Worm (Caenorhabditis elegans) whole organism, L4 larva: ENCODE results near the gene Y110A2AL.4.

ENCODE experiments used
- F44E2.7 ChIP-seq: fragments of 200-800 bp; sonication (Bioruptor generic); IDR thresholded peaks from 2 replicates; pipeline ENCODE4 v2.1.2; 2022; ENCODE audit warnings: missing genetic modification characterization, missing compliant biosample characterization
- Y5F2A.4 ChIP-seq: fragments of 200-800 bp; sonication (Bioruptor generic); optimal IDR thresholded peaks from 2 replicates; lab custom pipeline; 2018; ENCODE audit warnings: mild to moderate bottlenecking, missing genetic modification characterization, missing compliant biosample characterization
- Y75B8A.6 ChIP-seq: fragments of 200-800 bp; sonication (Bioruptor generic); IDR thresholded peaks from 2 replicates; pipeline ENCODE4 v1.3.6; 2022; ENCODE audit warnings: missing genetic modification reagents, missing genetic modification characterization, missing compliant biosample characterization
- ZK337.2 ChIP-seq: fragments of 200-800 bp; sonication (Bioruptor generic); IDR thresholded peaks from 2 replicates; pipeline ENCODE4 v1.3.6; 2022; ENCODE audit warnings: missing genetic modification reagents, missing genetic modification characterization, missing compliant biosample characterization
- aha-1 ChIP-seq: fragments of 150-350 bp; peaks from one replicate; lab custom pipeline; 2014; ENCODE audit warnings: missing biosample characterization, missing genetic modification characterization
- ceh-32 ChIP-seq: sonication (generic microtip); optimal IDR thresholded peaks from 2 replicates; lab custom pipeline; 2016; ENCODE audit warnings: mild to moderate bottlenecking, missing genetic modification characterization, missing compliant biosample characterization; ENCODE audit not compliant: poor library complexity
- ctbp-1 ChIP-seq: fragments of 200-800 bp; sonication (Bioruptor generic); IDR thresholded peaks from 2 replicates; pipeline ENCODE4 v1.3.6; 2022; ENCODE audit warnings: missing genetic modification reagents, missing genetic modification characterization, missing compliant biosample characterization
- daf-16 ChIP-seq, 3 experiments: sonication (generic microtip); optimal IDR thresholded peaks; 2 replicates each; lab custom pipeline; 2016 to 2017; ENCODE audit warnings: missing genetic modification characterization in 3 of 3, missing genetic modification reagents in 3 of 3, mild to moderate bottlenecking in 2 of 3, missing compliant biosample characterization in 2 of 3, missing biosample characterization in 1 of 3, moderate library complexity in 1 of 3
- daf-8 ChIP-seq: fragments of 200-800 bp; sonication (Bioruptor generic); IDR thresholded peaks from 2 replicates; pipeline ENCODE4 v1.3.6; 2022; ENCODE audit warnings: missing genetic modification characterization, missing compliant biosample characterization
- hlh-11 ChIP-seq: fragments of 200-800 bp; sonication (Bioruptor generic); optimal IDR thresholded peaks from 2 replicates; lab custom pipeline; 2018; ENCODE audit warnings: mild to moderate bottlenecking, missing genetic modification characterization, missing compliant biosample characterization
- hlh-30 ChIP-seq: sonication (generic microtip); optimal IDR thresholded peaks from 2 replicates; lab custom pipeline; 2017; ENCODE audit warnings: antibody characterized with exemption, mild to moderate bottlenecking, missing genetic modification characterization, missing compliant biosample characterization; ENCODE audit not compliant: insufficient read depth
- hmg-1.1 ChIP-seq: fragments of 200-800 bp; sonication (Bioruptor generic); IDR thresholded peaks from 2 replicates; pipeline ENCODE4 v1.3.6; 2022; ENCODE audit warnings: missing genetic modification reagents, missing genetic modification characterization, missing compliant biosample characterization
- jun-1 ChIP-seq: fragments of 150-350 bp; optimal IDR thresholded peaks from 2 replicates; lab custom pipeline; 2014; ENCODE audit warnings: missing biosample characterization, missing genetic modification reagents, missing genetic modification characterization
- lin-29 ChIP-seq: fragments of 200-800 bp; sonication (Bioruptor generic); IDR thresholded peaks from 2 replicates; pipeline ENCODE4 v1.3.6; 2022; ENCODE audit warnings: missing genetic modification reagents, missing genetic modification characterization, missing compliant biosample characterization
- lsy-2 ChIP-seq, 2 experiments: fragments of 150-350 bp in 1 of 2; sonication (generic microtip) in 1 of 2; optimal IDR thresholded peaks; 2 replicates each; lab custom pipeline; 2014 to 2017; ENCODE audit warnings: missing biosample characterization in 2 of 2, missing genetic modification characterization in 2 of 2
- mdl-1 ChIP-seq, 2 experiments: fragments of 150-350 bp in 1 of 2; sonication (generic microtip) in 1 of 2; optimal IDR thresholded peaks; 2 replicates each; lab custom pipeline; 2014 to 2017; ENCODE audit warnings: missing biosample characterization in 2 of 2, missing genetic modification characterization in 2 of 2
- mep-1 ChIP-seq: fragments of 150-350 bp; sonication (generic microtip); optimal IDR thresholded peaks from 3 replicates; lab custom pipeline; 2014; ENCODE audit warnings: missing biosample characterization, missing genetic modification characterization
- mxl-2 ChIP-seq: fragments of 200-800 bp; sonication (Bioruptor generic); conservative IDR thresholded peaks from 2 replicates; pipeline ENCODE4 v1.3.6; 2022; ENCODE audit warnings: missing genetic modification reagents, missing genetic modification characterization, missing compliant biosample characterization
- mxl-3 ChIP-seq: fragments of 200-800 bp; sonication (Bioruptor generic); optimal IDR thresholded peaks from 2 replicates; lab custom pipeline; 2018; ENCODE audit warnings: mild to moderate bottlenecking, missing genetic modification characterization, missing compliant biosample characterization
- nhr-111 ChIP-seq: fragments of 200-800 bp; sonication (Bioruptor generic); optimal IDR thresholded peaks from 2 replicates; lab custom pipeline; 2018; ENCODE audit warnings: mild to moderate bottlenecking, missing genetic modification characterization, missing compliant biosample characterization
- nhr-28 ChIP-seq: fragments of 150-350 bp; optimal IDR thresholded peaks from 2 replicates; lab custom pipeline; 2014; ENCODE audit warnings: missing biosample characterization, missing genetic modification characterization
- nhr-41 ChIP-seq: fragments of 200-800 bp; sonication (Bioruptor generic); IDR thresholded peaks from 2 replicates; pipeline ENCODE4 v1.3.6; 2022; ENCODE audit warnings: missing genetic modification reagents, missing genetic modification characterization, missing compliant biosample characterization
- nhr-48 ChIP-seq: sonication (generic microtip); optimal IDR thresholded peaks from 2 replicates; lab custom pipeline; 2016; ENCODE audit warnings: mild to moderate bottlenecking, missing genetic modification characterization, missing compliant biosample characterization
- pha-4 ChIP-seq, 2 experiments: fragments of 150-350 bp in 1 of 2; fragments of 200-800 bp in 1 of 2; sonication (Bioruptor generic) in 1 of 2; IDR thresholded peaks in 1 of 2; optimal IDR thresholded peaks in 1 of 2; 2 replicates each; pipeline versions ENCODE4 v1.3.6 to Lab custom; 2014 to 2022; ENCODE audit warnings: missing genetic modification characterization in 2 of 2, missing genetic modification reagents in 2 of 2, missing biosample characterization in 1 of 2, missing compliant biosample characterization in 1 of 2
- pqm-1 ChIP-seq: sonication (generic microtip); optimal IDR thresholded peaks from 2 replicates; lab custom pipeline; 2017; ENCODE audit warnings: missing biosample characterization, missing genetic modification characterization
- rbr-2 ChIP-seq: sonication (generic microtip); optimal IDR thresholded peaks from 2 replicates; lab custom pipeline; 2016; ENCODE audit warnings: missing genotype, missing genetic modification characterization, missing compliant biosample characterization
- snpc-4 ChIP-seq: fragments of 150-350 bp; optimal IDR thresholded peaks from 2 replicates; lab custom pipeline; 2014; ENCODE audit warnings: missing biosample characterization, missing genetic modification characterization
- unc-130 ChIP-seq: sonication (generic microtip); optimal IDR thresholded peaks from 2 replicates; lab custom pipeline; 2016; ENCODE audit warnings: missing genetic modification reagents, missing genetic modification characterization, missing compliant biosample characterization
- unc-62 ChIP-seq, 3 experiments: fragments of 150-350 bp in 1 of 3; sonication (generic microtip); optimal IDR thresholded peaks in 2 of 3; peaks in 1 of 3; 1 replicate in 1 of 3; 2 replicates in 2 of 3; lab custom pipeline; 2014 to 2017; ENCODE audit warnings: missing biosample characterization in 3 of 3, missing genetic modification characterization in 3 of 3, missing genetic modification reagents in 3 of 3, missing genotype in 1 of 3
- zip-11 ChIP-seq: fragments of 200-800 bp; sonication (Bioruptor generic); IDR thresholded peaks from 2 replicates; pipeline ENCODE4 v1.3.6; 2022; ENCODE audit warnings: missing genetic modification characterization, missing compliant biosample characterization

The Y110A2AL.4 gene

DNA sequence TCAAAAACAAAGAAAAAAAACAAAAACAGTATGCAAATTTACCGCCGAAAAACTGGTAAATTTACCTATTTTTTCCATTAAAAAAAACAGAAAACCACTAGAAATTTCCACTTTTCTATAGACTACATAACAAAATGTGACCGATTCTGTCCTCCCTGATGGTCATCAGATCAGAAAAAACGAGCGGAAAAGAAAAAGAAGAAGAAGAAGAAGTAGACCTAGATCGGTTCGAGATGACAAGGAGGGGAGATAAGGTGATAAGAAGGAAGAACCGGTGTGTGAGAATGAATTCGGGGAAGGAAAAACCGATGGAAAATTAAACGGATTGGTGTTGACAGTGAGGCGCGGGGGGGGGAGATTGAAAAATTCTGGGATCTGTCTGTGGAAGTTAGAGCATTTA, 17.0 kb downstream of the Y110A2AL.4 start:
- TF ChIP-seq F44E2.7 = no peak
- TF ChIP-seq hmg-1.1 (GFP tag; lab: Robert Waterston, UW) = no peak
- no peak for TF ChIP-seq mep-1 (tag; lab: Kevin White, UChicago)
- TF ChIP-seq hlh-11 (tag; lab: Kevin White, UChicago) = peak; percentile 36
- peak; percentile 82 for TF ChIP-seq nhr-28 (tag; lab: Kevin White, UChicago)

DNA sequence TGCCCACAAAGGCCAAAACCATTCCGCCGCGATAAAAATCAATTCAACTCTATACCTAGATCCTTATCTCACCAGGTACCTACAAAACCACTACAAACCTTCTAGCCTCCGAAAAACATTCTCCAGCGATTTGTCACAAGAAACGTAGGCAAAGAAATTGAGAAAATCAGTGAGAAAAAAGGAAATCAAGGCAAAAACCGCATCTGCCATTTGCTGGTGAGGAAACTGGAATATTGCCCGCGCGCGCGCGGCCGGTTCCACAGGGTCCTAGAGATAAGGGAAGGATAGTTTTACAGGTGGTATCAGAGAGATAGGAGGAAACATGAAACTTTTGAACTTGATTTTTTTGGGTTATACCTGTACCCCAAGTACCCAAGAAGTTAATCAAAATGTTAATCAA, 18.5 kb downstream of the Y110A2AL.4 start:
- peak; percentile 98 for TF ChIP-seq nhr-28 (tag; lab: Kevin White, UChicago)
- no peak for TF ChIP-seq pha-4 (GFP tag; IDR thresholded peaks at IDR 0.05; lab: Robert Waterston, UW)
- TF ChIP-seq pha-4 (tag; optimal IDR thresholded peaks at IDR 0.05; lab: Kevin White, UChicago) = no peak
- TF ChIP-seq nhr-41 (GFP tag; lab: Robert Waterston, UW) = peak; percentile 22; the same call in 1 of the 2 replicates
- TF ChIP-seq mdl-1 (tag; optimal IDR thresholded peaks at IDR 0.05; lab: Kevin White, UChicago) = peak in 1 of 2 experiments; percentile 15
- TF ChIP-seq mxl-2 (GFP tag; lab: Robert Waterston, UW) = no peak
- no peak for TF ChIP-seq ZK337.2 (GFP tag; lab: Robert Waterston, UW)
- peak; percentile 58 for TF ChIP-seq nhr-48 (tag; lab: Kevin White, UChicago)
- TF ChIP-seq F44E2.7 = no peak
- peak; percentile 40 for TF ChIP-seq hlh-11 (tag; lab: Kevin White, UChicago)
- TF ChIP-seq Y75B8A.6 = no peak
- peak; percentile 28 for TF ChIP-seq aha-1 (tag; lab: Kevin White, UChicago)
- TF ChIP-seq mxl-3 (GFP tag; lab: Kevin White, UChicago) = peak; percentile 4
- TF ChIP-seq, all 104 proteins: peak for 7

DNA sequence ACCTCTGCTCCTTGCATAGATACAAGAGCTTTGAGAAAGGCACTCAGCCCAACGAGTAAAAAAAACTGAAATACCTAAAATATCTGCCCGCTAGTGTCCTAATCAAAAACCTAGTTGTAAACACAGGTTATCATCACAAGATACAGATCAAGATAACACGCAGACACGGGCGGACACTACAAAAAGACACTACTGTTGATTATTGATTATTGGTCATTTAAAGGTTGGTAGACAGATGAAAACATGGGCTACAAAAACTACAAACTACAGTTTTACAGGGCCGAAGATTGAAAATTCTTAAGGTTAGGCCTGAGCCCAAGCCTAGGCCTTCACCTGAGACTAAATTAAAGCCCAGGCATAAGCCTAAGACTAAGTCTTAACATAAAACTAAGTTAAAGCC, 19.7 kb downstream of the Y110A2AL.4 start:
- TF ChIP-seq nhr-28 (tag; lab: Kevin White, UChicago) (peak; percentile 57), hlh-30 (peak; percentile 17), jun-1 (no peak), nhr-111 (GFP tag; lab: Kevin White, UChicago) (no peak)
- TF ChIP-seq, all 104 proteins: peak for 2

DNA sequence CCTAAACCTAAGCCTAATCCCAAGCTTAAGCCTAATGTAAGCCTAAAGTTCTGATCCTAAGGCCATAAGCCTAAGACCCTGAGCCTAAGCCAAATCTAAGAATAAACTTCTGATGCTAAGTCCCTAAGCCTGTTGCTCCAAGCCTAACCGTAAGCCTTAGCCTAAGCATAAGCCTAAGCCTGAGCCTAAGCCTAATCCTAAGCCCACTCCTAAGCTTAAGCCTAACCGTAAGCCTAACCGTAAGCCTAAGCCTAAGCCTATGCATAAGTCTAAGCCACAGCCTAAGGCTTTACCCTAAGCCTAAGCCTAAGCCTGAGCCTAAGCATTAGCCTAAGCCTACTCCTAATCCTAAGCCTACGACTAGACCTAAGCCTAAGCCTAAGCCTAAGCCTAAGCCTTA, 20.2 kb downstream of the Y110A2AL.4 start:
- TF ChIP-seq snpc-4 (tag; lab: Kevin White, UChicago) = no peak
- no peak for TF ChIP-seq rbr-2
- no peak for TF ChIP-seq lsy-2 (tag; optimal IDR thresholded peaks at IDR 0.05; lab: Kevin White, UChicago)
- TF ChIP-seq daf-16 (GFP tag; optimal IDR thresholded peaks at IDR 0.05; lab: Kevin White, UChicago) = no peak
- TF ChIP-seq daf-16 (tag; optimal IDR thresholded peaks at IDR 0.05; lab: Kevin White, UChicago) = no peak
- no peak for TF ChIP-seq lin-29 (GFP tag; lab: Robert Waterston, UW)
- no peak for TF ChIP-seq unc-130
- TF ChIP-seq nhr-111 (GFP tag; lab: Kevin White, UChicago) = no peak
- TF ChIP-seq ceh-32 (tag; lab: Kevin White, UChicago) = no peak
- no peak for TF ChIP-seq unc-62 (GFP tag; optimal IDR thresholded peaks at IDR 0.05 in 1 of 2; lab: Kevin White, UChicago)
- no peak for TF ChIP-seq unc-62 (tag; optimal IDR thresholded peaks at IDR 0.05; lab: Kevin White, UChicago)
- no peak for TF ChIP-seq pqm-1
- TF ChIP-seq zip-11 (GFP tag; lab: Robert Waterston, UW) = no peak
- TF ChIP-seq mdl-1 (tag; optimal IDR thresholded peaks at IDR 0.05; lab: Kevin White, UChicago) = no peak
- no peak for TF ChIP-seq Y5F2A.4 (GFP tag; lab: Kevin White, UChicago)
- no peak for TF ChIP-seq ctbp-1 (GFP tag; lab: Robert Waterston, UW)
- no peak for TF ChIP-seq daf-8
